Worm (Caenorhabditis elegans) whole organism, young adult: Measurements from ENCODE around the gene srbc-62.
"Not testable (repeated sequence)": the region's sequence is repeated elsewhere in the genome, so short reads cannot be mapped to it uniquely, and the experiment has no call there.

Source experiments
- B0035.1 ChIP-seq: sonication (generic microtip); optimal IDR thresholded peaks from 2 replicates; lab custom pipeline; 2016; ENCODE audit warnings: missing genetic modification characterization, mild to moderate bottlenecking, missing compliant biosample characterization, missing genotype, missing genetic modification reagents
- B0336.3 ChIP-seq: fragments of 200-800 bp; sonication (Bioruptor generic); IDR thresholded peaks from 2 replicates; pipeline ENCODE4 v1.3.6; 2022; ENCODE audit warnings: missing genetic modification characterization, missing compliant biosample characterization
- F22D6.2 ChIP-seq: sonication (generic microtip); optimal IDR thresholded peaks from 2 replicates; lab custom pipeline; 2016; ENCODE audit warnings: mild to moderate bottlenecking, missing genetic modification characterization, missing compliant biosample characterization
- F57A8.1 ChIP-seq: fragments of 200-800 bp; sonication (Bioruptor generic); optimal IDR thresholded peaks from 2 replicates; lab custom pipeline; 2018; ENCODE audit warnings: mild to moderate bottlenecking, missing genetic modification characterization, moderate library complexity, missing compliant biosample characterization
- K11D2.4 ChIP-seq: fragments of 200-800 bp; sonication (Bioruptor generic); IDR thresholded peaks from 2 replicates; pipeline ENCODE4 v1.3.6; 2022; ENCODE audit warnings: missing genetic modification reagents, missing genetic modification characterization, missing compliant biosample characterization
- ZK185.1 ChIP-seq: sonication (generic microtip); optimal IDR thresholded peaks from 2 replicates; lab custom pipeline; 2016; ENCODE audit warnings: mild to moderate bottlenecking, missing genetic modification characterization, missing compliant biosample characterization; ENCODE audit not compliant: poor library complexity, severe bottlenecking
- atf-7 ChIP-seq: sonication (generic microtip); optimal IDR thresholded peaks from 2 replicates; lab custom pipeline; 2017; ENCODE audit warnings: mild to moderate bottlenecking, missing genetic modification characterization, missing compliant biosample characterization
- attf-5 ChIP-seq: fragments of 200-800 bp; sonication (Bioruptor generic); optimal IDR thresholded peaks from 2 replicates; lab custom pipeline; 2018; ENCODE audit warnings: mild to moderate bottlenecking, missing genetic modification characterization, missing compliant biosample characterization
- attf-6 ChIP-seq: fragments of 200-800 bp; sonication (Bioruptor generic); IDR thresholded peaks from 2 replicates; pipeline ENCODE4 v1.3.6; 2022; ENCODE audit warnings: missing genetic modification reagents, missing genetic modification characterization, missing compliant biosample characterization
- ceh-40 ChIP-seq: fragments of 200-800 bp; sonication (Bioruptor generic); IDR thresholded peaks from 2 replicates; pipeline ENCODE4 v1.3.6; 2022; ENCODE audit warnings: missing genetic modification characterization, missing compliant biosample characterization
- dox-1 ChIP-seq: fragments of 200-800 bp; sonication (Bioruptor generic); IDR thresholded peaks from 2 replicates; pipeline ENCODE4 v1.3.6; 2022; ENCODE audit warnings: missing genetic modification reagents, missing genetic modification characterization, missing compliant biosample characterization
- egl-44 ChIP-seq: fragments of 200-800 bp; sonication (Bioruptor generic); IDR thresholded peaks from 2 replicates; pipeline ENCODE4 v1.3.6; 2022; ENCODE audit warnings: missing genetic modification reagents, missing genetic modification characterization, missing compliant biosample characterization
- hlh-26 ChIP-seq: fragments of 200-800 bp; sonication (Bioruptor generic); conservative IDR thresholded peaks from 2 replicates; pipeline ENCODE4 v1.3.6; 2022; ENCODE audit warnings: missing genetic modification reagents, missing genetic modification characterization, missing compliant biosample characterization
- hrde-1 ChIP-seq: sonication (generic microtip); optimal IDR thresholded peaks from 2 replicates; lab custom pipeline; 2016; ENCODE audit warnings: missing genetic modification characterization, mild to moderate bottlenecking, missing compliant biosample characterization, moderate library complexity, missing genotype, missing genetic modification reagents, borderline replicate concordance
- lag-1 ChIP-seq: fragments of 200-800 bp; sonication (Bioruptor generic); IDR thresholded peaks from 2 replicates; pipeline ENCODE4 v1.3.6; 2022; ENCODE audit warnings: missing genetic modification reagents, missing genetic modification characterization, missing compliant biosample characterization
- madf-6 ChIP-seq: fragments of 200-800 bp; sonication (Bioruptor generic); IDR thresholded peaks from 2 replicates; pipeline ENCODE4 v1.3.6; 2022; ENCODE audit warnings: missing genetic modification reagents, missing genetic modification characterization, missing compliant biosample characterization
- mel-28 ChIP-seq: sonication (generic microtip); optimal IDR thresholded peaks from 2 replicates; lab custom pipeline; 2016; ENCODE audit warnings: borderline replicate concordance, mild to moderate bottlenecking, missing genetic modification characterization, missing compliant biosample characterization
- mxl-1 ChIP-seq: sonication (generic microtip); optimal IDR thresholded peaks from 2 replicates; lab custom pipeline; 2016; ENCODE audit warnings: missing genetic modification characterization, missing compliant biosample characterization
- nhr-120 ChIP-seq: fragments of 200-800 bp; sonication (Bioruptor generic); IDR thresholded peaks from 2 replicates; pipeline ENCODE4 v1.3.6; 2022; ENCODE audit warnings: missing genetic modification characterization, missing compliant biosample characterization
- nhr-80 ChIP-seq: sonication (generic microtip); optimal IDR thresholded peaks from 2 replicates; lab custom pipeline; 2016; ENCODE audit warnings: missing genetic modification characterization, missing compliant biosample characterization
- snpc-1.3 ChIP-seq: sonication (generic microtip); optimal IDR thresholded peaks from 2 replicates; lab custom pipeline; 2017; ENCODE audit warnings: missing genetic modification characterization, mild to moderate bottlenecking, missing compliant biosample characterization, antibody characterized with exemption, moderate library complexity, missing genotype, missing genetic modification reagents; ENCODE audit not compliant: insufficient read depth
- snpc-4 ChIP-seq, 5 experiments: fragments of 150-350 bp in 1 of 5; sonication (generic microtip) in 4 of 5; optimal IDR thresholded peaks; 2 replicates each; lab custom pipeline; 2014 to 2018; ENCODE audit warnings: missing genetic modification characterization in 5 of 5, missing biosample characterization in 3 of 5, antibody characterized with exemption in 2 of 5, mild to moderate bottlenecking in 2 of 5, missing compliant biosample characterization in 2 of 5, missing genotype in 2 of 5, moderate library complexity in 2 of 5, missing genetic modification reagents in 1 of 5
- somi-1 ChIP-seq: fragments of 200-800 bp; sonication (Bioruptor generic); optimal IDR thresholded peaks from 2 replicates; lab custom pipeline; 2018; ENCODE audit warnings: mild to moderate bottlenecking, missing genetic modification characterization, missing compliant biosample characterization
- tbp1 ChIP-seq: fragments of 200-800 bp; sonication (Bioruptor generic); optimal IDR thresholded peaks from 2 replicates; lab custom pipeline; 2018; ENCODE audit warnings: mild to moderate bottlenecking, missing genetic modification characterization, missing compliant biosample characterization
- tlf-1 ChIP-seq: fragments of 200-800 bp; sonication (Bioruptor generic); optimal IDR thresholded peaks from 2 replicates; lab custom pipeline; 2018; ENCODE audit warnings: mild to moderate bottlenecking, missing genetic modification characterization, missing compliant biosample characterization
- zfh-2 ChIP-seq: fragments of 200-800 bp; sonication (Bioruptor generic); conservative IDR thresholded peaks from 2 replicates; pipeline ENCODE4 v1.3.6; 2022; ENCODE audit warnings: missing genetic modification reagents, missing genetic modification characterization, missing compliant biosample characterization
- ztf-6 ChIP-seq: fragments of 200-800 bp; sonication (Bioruptor generic); IDR thresholded peaks from 2 replicates; pipeline ENCODE4 v1.3.6; 2022; ENCODE audit warnings: missing genetic modification reagents, missing genetic modification characterization, missing compliant biosample characterization

The srbc-62 gene

DNA sequence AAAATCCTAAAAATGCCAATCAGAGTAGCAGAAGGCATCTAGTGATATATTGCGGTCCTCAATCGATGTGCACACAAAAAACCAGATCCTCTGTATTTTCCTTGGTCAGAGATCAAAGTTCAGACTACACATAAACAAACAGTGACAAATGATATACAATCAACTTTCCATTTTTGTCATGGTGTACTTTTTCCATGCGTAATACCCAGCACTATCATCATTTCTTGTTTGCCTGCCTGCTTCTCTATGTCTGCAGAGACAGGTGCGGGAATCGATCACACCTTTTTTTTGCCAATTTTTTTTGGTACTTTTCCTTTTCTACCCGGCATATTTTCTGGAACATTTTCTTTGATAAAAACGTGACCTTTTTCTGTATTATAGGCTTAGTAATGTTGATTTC, 40.5 kb downstream of the srbc-62 start:
- TF ChIP-seq nhr-80, result peak; percentile 8
- no peak for TF ChIP-seq snpc-1.3 (tag; lab: Kevin White, UChicago)

DNA sequence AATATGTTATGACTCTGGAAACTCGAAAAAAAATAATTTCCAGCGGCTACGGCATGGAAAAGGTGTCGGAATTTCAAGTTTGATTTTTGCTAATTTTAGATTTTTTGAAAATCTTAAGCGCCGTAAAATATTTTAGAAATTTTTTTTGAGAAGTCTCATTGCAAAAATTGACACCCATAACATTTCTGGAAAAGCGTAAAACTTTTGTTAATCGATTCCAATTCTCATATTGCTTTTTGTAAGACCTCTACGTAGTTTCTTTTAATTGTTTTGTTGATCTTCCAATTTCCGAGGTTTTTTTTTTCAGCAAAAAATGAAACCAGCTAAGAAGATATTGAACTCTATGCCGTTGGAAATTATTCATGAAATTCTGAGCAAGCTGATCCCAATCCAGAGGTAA, 41.1 kb downstream of the srbc-62 start, which contains the start of gene fbxa-85:
Gene fbxa-85 (plus strand): TSS at position 301 of the 400 bp plus-strand sequence.
- no peak for TF ChIP-seq atf-7 (tag; lab: Kevin White, UChicago)
- TF ChIP-seq F22D6.2 (tag; lab: Kevin White, UChicago), result no peak
- TF ChIP-seq lag-1 (GFP tag; lab: Robert Waterston, UW), result no peak
- TF ChIP-seq B0035.1 (tag; lab: Kevin White, UChicago), result no peak
- no peak for TF ChIP-seq B0336.3 (GFP tag; lab: Robert Waterston, UW)
- TF ChIP-seq nhr-120 (GFP tag; lab: Robert Waterston, UW), result no peak
- TF ChIP-seq somi-1, result no peak
- TF ChIP-seq madf-6 (GFP tag; lab: Robert Waterston, UW), result no peak
- TF ChIP-seq hlh-26 (GFP tag; lab: Robert Waterston, UW), result no peak
- TF ChIP-seq zfh-2 (GFP tag; lab: Robert Waterston, UW), result no peak
- TF ChIP-seq K11D2.4 (GFP tag; lab: Robert Waterston, UW), result no peak
- TF ChIP-seq ceh-40 (GFP tag; lab: Robert Waterston, UW), result no peak
- no peak for TF ChIP-seq hrde-1
- TF ChIP-seq attf-6 (GFP tag; lab: Robert Waterston, UW), result no peak
- no peak for TF ChIP-seq attf-5 (GFP tag; lab: Kevin White, UChicago)
- no peak for TF ChIP-seq tlf-1 (GFP tag; lab: Kevin White, UChicago)
- no peak for TF ChIP-seq nhr-80
- TF ChIP-seq ztf-6 (GFP tag; lab: Robert Waterston, UW), result no peak

DNA sequence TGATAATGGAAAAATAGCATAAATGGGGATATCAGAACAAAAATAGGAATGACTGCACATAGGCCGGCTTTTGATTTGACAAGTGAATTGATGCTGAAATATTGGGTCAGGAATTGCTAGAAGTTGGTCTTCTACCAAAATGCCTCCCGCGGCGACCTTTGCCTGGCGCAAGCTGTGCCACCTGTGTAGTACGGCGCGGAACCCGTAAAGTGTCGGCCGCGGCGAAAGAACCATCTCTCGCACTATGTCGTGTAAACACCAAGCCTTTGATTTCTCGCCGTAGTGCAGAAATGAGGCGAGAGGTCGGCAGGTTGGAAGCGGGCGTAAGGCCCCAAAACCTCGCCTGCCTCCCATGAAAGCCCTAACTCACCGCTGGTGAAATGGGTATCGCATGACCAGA, 43.6 kb downstream of the srbc-62 start:
- TF ChIP-seq dox-1 (GFP tag; lab: Robert Waterston, UW) (0 out of 2 replicates have a peak, but pooled peaks have one; percentile 38), attf-6 (GFP tag; lab: Robert Waterston, UW) (0 out of 2 replicates have a peak, but pooled peaks have one; percentile 16), F57A8.1 (GFP tag; lab: Kevin White, UChicago) (no peak), mxl-1 (no peak), mel-28 (no peak), egl-44 (GFP tag; lab: Robert Waterston, UW) (no peak), snpc-4 (GFP tag; optimal IDR thresholded peaks at IDR 0.05; lab: Kevin White, UChicago) (no peak), snpc-4 (tag; optimal IDR thresholded peaks at IDR 0.05; lab: Kevin White, UChicago) (peak in 2 of 4 experiments; percentile 71)
- TF ChIP-seq, all 124 proteins: peak for 3

DNA sequence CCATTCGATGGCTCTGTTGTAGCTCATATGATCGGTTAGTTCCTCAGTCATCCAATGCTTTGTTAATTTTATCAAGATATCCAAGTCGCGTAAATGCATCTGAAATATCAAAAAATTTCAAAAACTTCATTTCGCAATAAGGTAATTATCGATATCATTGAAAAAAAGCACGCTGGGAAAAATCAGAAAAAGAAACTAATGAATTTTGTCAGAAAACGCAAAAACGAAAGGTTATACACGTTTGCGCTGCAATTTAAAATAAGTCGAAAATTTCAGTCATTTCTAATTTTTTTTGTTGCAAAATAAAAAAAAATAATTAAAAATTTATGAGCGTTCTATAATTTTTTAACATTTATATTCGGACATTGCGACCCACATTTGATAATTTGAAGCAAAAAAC, 47.1 kb downstream of the srbc-62 start, which contains the start of gene K10G4.3:
Gene K10G4.3 (minus strand): TSS at position 101 of the 400 bp plus-strand sequence.
- not testable (repeated sequence) for TF ChIP-seq ZK185.1 (tag; lab: Kevin White, UChicago); tbp1 (GFP tag; lab: Kevin White, UChicago); somi-1
- TF ChIP-seq, all 124 proteins: peak for 0; not testable (repeated sequence) for 124
